Fruit fly (Drosophila melanogaster) whole organism, pupa: ENCODE measurements around the gene Pp4-19C.
"Not testable (repeated sequence)": the region's sequence is repeated elsewhere in the genome, so short reads cannot be mapped to it uniquely, and the experiment has no call there.

Source experiments
- CG10348 ChIP-seq: fragments of 200-800 bp; sonication (Bioruptor generic); IDR thresholded peaks from 2 replicates; pipeline ENCODE4 v1.3.6; 2022; ENCODE audit warnings: missing biosample characterization, missing genetic modification characterization
- CG12605 ChIP-seq: fragments of 200-800 bp; sonication (Bioruptor generic); IDR thresholded peaks from 2 replicates; pipeline ENCODE4 v1.3.6; 2022; ENCODE audit warnings: missing biosample characterization, missing genetic modification characterization
- CG13204 ChIP-seq: fragments of 200-800 bp; sonication (Bioruptor generic); optimal IDR thresholded peaks from 2 replicates; lab custom pipeline; 2018; ENCODE audit warnings: missing biosample characterization, mild to moderate bottlenecking, missing genetic modification characterization, moderate library complexity
- CG14655 ChIP-seq: fragments of 200-800 bp; sonication (Bioruptor generic); optimal IDR thresholded peaks from 3 replicates; lab custom pipeline; 2017; ENCODE audit warnings: mild to moderate bottlenecking, missing biosample characterization, missing genetic modification reagents, missing genetic modification characterization
- CG15710 ChIP-seq: fragments of 200-800 bp; sonication (Bioruptor generic); optimal IDR thresholded peaks from 2 replicates; lab custom pipeline; 2018; ENCODE audit warnings: missing biosample characterization, mild to moderate bottlenecking, missing genetic modification characterization, moderate library complexity
- CG17806 ChIP-seq: fragments of 200-800 bp; sonication (Bioruptor generic); optimal IDR thresholded peaks from 2 replicates; lab custom pipeline; 2018; ENCODE audit warnings: missing biosample characterization, mild to moderate bottlenecking, missing genetic modification characterization, moderate library complexity
- CG32121 ChIP-seq: fragments of 200-800 bp; sonication (Bioruptor generic); IDR thresholded peaks from 2 replicates; pipeline ENCODE4 v1.3.6; 2022; ENCODE audit warnings: missing biosample characterization, missing genetic modification characterization
- CG34367 ChIP-seq: fragments of 200-800 bp; sonication (Bioruptor generic); optimal IDR thresholded peaks from 2 replicates; lab custom pipeline; 2018; ENCODE audit warnings: missing biosample characterization, mild to moderate bottlenecking, missing genetic modification characterization
- CG4496 ChIP-seq: fragments of 200-800 bp; sonication (Bioruptor generic); IDR thresholded peaks from 3 replicates; pipeline ENCODE4 v1.3.6; 2022; ENCODE audit warnings: missing biosample characterization, missing genetic modification characterization
- CG8159 ChIP-seq: fragments of 200-800 bp; sonication (Bioruptor generic); optimal IDR thresholded peaks from 3 replicates; lab custom pipeline; 2018; ENCODE audit warnings: missing biosample characterization, mild to moderate bottlenecking, missing genetic modification characterization, moderate library complexity
- CG8301 ChIP-seq: fragments of 200-800 bp; sonication (Bioruptor generic); optimal IDR thresholded peaks from 2 replicates; lab custom pipeline; 2018; ENCODE audit warnings: missing biosample characterization, mild to moderate bottlenecking, missing genetic modification characterization
- CG9948 ChIP-seq: fragments of 200-800 bp; sonication (Bioruptor generic); optimal IDR thresholded peaks from 2 replicates; lab custom pipeline; 2018; ENCODE audit warnings: missing biosample characterization, mild to moderate bottlenecking, missing genetic modification characterization, moderate library complexity
- D1 ChIP-seq: fragments of 200-800 bp; sonication (Bioruptor generic); optimal IDR thresholded peaks from 2 replicates; lab custom pipeline; 2018; ENCODE audit warnings: missing biosample characterization, mild to moderate bottlenecking, missing genetic modification characterization, moderate library complexity
- EcR ChIP-seq: fragments of 200-800 bp; sonication (Bioruptor generic); optimal IDR thresholded peaks from 3 replicates; lab custom pipeline; 2019; ENCODE audit warnings: missing biosample characterization, missing genetic modification characterization, mild to moderate bottlenecking, moderate library complexity, missing genetic modification reagents
- Ets98B ChIP-seq: fragments of 200-800 bp; sonication (Bioruptor generic); IDR thresholded peaks from 2 replicates; pipeline ENCODE4 v1.3.6; 2022; ENCODE audit warnings: missing biosample characterization, missing genetic modification characterization
- Pif1A ChIP-seq: fragments of 200-800 bp; sonication (Bioruptor generic); optimal IDR thresholded peaks from 3 replicates; lab custom pipeline; 2016; ENCODE audit warnings: missing biosample characterization, missing genetic modification characterization
- Pif1B ChIP-seq: fragments of 200-800 bp; sonication (Bioruptor generic); optimal IDR thresholded peaks from 3 replicates; lab custom pipeline; 2016; ENCODE audit warnings: missing biosample characterization, missing genetic modification characterization
- Snoo ChIP-seq: fragments of 200-800 bp; sonication (Bioruptor generic); optimal IDR thresholded peaks from 3 replicates; lab custom pipeline; 2017; ENCODE audit warnings: missing biosample characterization, mild to moderate bottlenecking, missing genetic modification characterization, inconsistent platforms
- fd96Ca ChIP-seq: fragments of 200-800 bp; sonication (Bioruptor generic); IDR thresholded peaks from 3 replicates; pipeline ENCODE4 v1.3.6; 2022; ENCODE audit warnings: missing biosample characterization, missing genetic modification characterization
- gl ChIP-seq: fragments of 200-800 bp; sonication (Bioruptor generic); optimal IDR thresholded peaks from 2 replicates; lab custom pipeline; 2018; ENCODE audit warnings: missing biosample characterization, mild to moderate bottlenecking, missing genetic modification characterization
- rn ChIP-seq: fragments of 200-800 bp; sonication (Bioruptor generic); IDR thresholded peaks from 2 replicates; pipeline ENCODE4 v1.3.6; 2022; ENCODE audit warnings: missing biosample characterization, missing genetic modification characterization

Gene Pp4-19C

dm6 chrX:20448828-20449427 lies 25.1 kb upstream of the Pp4-19C start, which contains the start of gene tbc:
Gene tbc (plus strand): TSS chrX:20449331.
- no peak for TF ChIP-seq CG17806
- TF ChIP-seq CG12605 (GFP tag; lab: Robert Waterston, UW) = no peak
- TF ChIP-seq CG14655 (GFP tag; lab: Kevin White, UChicago) = no peak
- TF ChIP-seq CG8159 = no peak
- no peak for TF ChIP-seq CG8301 (tag; lab: Kevin White, UChicago)
- TF ChIP-seq Snoo = no peak
- no peak for TF ChIP-seq CG13204 (GFP tag; lab: Kevin White, UChicago)
- no peak for TF ChIP-seq gl (tag; lab: Kevin White, UChicago)
- TF ChIP-seq Pif1B (GFP tag; lab: Kevin White, UChicago) = no peak
- TF ChIP-seq fd96Ca (GFP tag; lab: Robert Waterston, UW) = no peak
- TF ChIP-seq CG4496 (GFP tag; lab: Robert Waterston, UW) = no peak
- TF ChIP-seq D1 (tag; lab: Kevin White, UChicago) = no peak
- TF ChIP-seq CG32121 = no peak

- TF ChIP-seq CG14655 (GFP tag; lab: Kevin White, UChicago) = peak; percentile 12
- peak; percentile 31 for TF ChIP-seq CG8159
- no peak for TF ChIP-seq Pif1B (GFP tag; lab: Kevin White, UChicago)
Measured at dm6 chrX:20447865-20448584, 24.2 kb upstream of the Pp4-19C start.

dm6 chrX:20446071-20446470 lies 22.3 kb upstream of the Pp4-19C start, which contains the start of gene CG42578:
Gene CG42578 (plus strand): TSS chrX:20446371.
- not testable (repeated sequence) for TF ChIP-seq CG9948, CG34367, gl (tag; lab: Kevin White, UChicago)
- TF ChIP-seq, all 21 proteins: peak for 0; not testable (repeated sequence) for 21

dm6 chrX:20436866-20437265 lies 13.1 kb upstream of the Pp4-19C start:
- no peak for TF ChIP-seq CG14655 (GFP tag; lab: Kevin White, UChicago)
- no peak for TF ChIP-seq CG8159
- no peak for TF ChIP-seq Ets98B (GFP tag; lab: Robert Waterston, UW)
- TF ChIP-seq Pif1B (GFP tag; lab: Kevin White, UChicago) = no peak

- TF ChIP-seq rn (GFP tag; lab: Robert Waterston, UW) = no peak
- no peak for TF ChIP-seq CG4496 (GFP tag; lab: Robert Waterston, UW)
Measured at dm6 chrX:20434534-20434933, 10.7 kb upstream of the Pp4-19C start.

dm6 chrX:20433345-20434332 lies 9.8 kb upstream of the Pp4-19C start, which contains the start of gene CG1695:
Gene CG1695 (plus strand): TSS chrX:20433950.
- peak; percentile 18 for TF ChIP-seq CG14655 (GFP tag; lab: Kevin White, UChicago)
- no peak for TF ChIP-seq CG17806
- TF ChIP-seq fd96Ca (GFP tag; lab: Robert Waterston, UW) = no peak
- TF ChIP-seq CG34367 (tag; lab: Kevin White, UChicago) = no peak
- TF ChIP-seq CG9948 (tag; lab: Kevin White, UChicago) = no peak
- no peak for TF ChIP-seq CG8301 (tag; lab: Kevin White, UChicago)
- TF ChIP-seq Pif1A (GFP tag; lab: Kevin White, UChicago) = peak; percentile 2
- TF ChIP-seq Pif1B (GFP tag; lab: Kevin White, UChicago) = no peak
- no peak for TF ChIP-seq Snoo
- no peak for TF ChIP-seq CG13204 (GFP tag; lab: Kevin White, UChicago)
- no peak for TF ChIP-seq CG32121
- no peak for TF ChIP-seq CG10348 (GFP tag; lab: Robert Waterston, UW)
- TF ChIP-seq D1 (tag; lab: Kevin White, UChicago) = no peak
- no peak for TF ChIP-seq Ets98B (GFP tag; lab: Robert Waterston, UW)
- TF ChIP-seq CG15710 (tag; lab: Kevin White, UChicago) = no peak
- peak; percentile 15; the same call in 1 of the 3 replicates for TF ChIP-seq CG4496 (GFP tag; lab: Robert Waterston, UW)
- TF ChIP-seq CG12605 (GFP tag; lab: Robert Waterston, UW) = no peak
- TF ChIP-seq gl (tag; lab: Kevin White, UChicago) = no peak
- TF ChIP-seq rn (GFP tag; lab: Robert Waterston, UW) = no peak
- no peak for TF ChIP-seq EcR (GFP tag; lab: Kevin White, UChicago)
- TF ChIP-seq CG8159 = peak; percentile 6
